Fruit fly (Drosophila melanogaster): ENCODE data around the gene Socs36E.

Gene Socs36E

DNA sequence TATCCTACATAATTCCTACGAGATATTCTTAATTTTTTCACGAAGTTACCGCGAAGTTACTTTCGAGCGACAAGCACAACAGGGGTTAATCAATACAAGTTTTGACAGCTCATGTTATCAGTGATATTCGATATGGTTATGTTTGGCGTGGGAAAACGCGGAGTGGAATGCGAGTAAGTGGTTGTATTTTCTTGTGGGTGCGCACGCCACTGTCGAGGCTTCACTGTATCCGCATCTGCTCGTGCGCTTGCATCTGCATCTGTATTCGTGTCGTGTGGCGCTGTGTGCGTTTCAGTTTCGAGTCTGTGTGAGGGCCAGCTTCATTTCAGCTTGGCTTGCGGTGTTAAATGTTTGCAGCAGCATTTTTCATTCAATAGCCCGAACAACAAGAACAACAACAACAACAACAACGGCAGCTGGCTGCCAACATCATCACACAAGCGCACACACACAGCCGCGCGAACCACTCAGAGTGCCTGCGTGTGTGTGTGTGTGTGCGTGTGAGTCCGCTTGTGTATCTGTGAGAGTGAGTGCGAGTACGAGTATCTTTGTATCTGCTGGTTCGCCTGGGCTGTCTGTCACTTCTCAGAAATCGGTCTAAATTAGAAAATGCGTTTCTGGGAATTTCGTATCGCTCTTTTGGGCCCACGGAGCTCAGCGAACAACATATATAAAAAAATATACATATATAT, 937 bp downstream of the Socs36E start (continued):
- TF ChIP-seq dl (GFP tag; optimal IDR thresholded peaks at IDR 0.05; ENCODE audit: insufficient read depth in 1 of 2, partially characterized antibody in 2 of 2) (peak in 1 of 2 experiments; percentile 19), dmrt93B (GFP tag; optimal IDR thresholded peaks at IDR 0.05) (peak; percentile 56), br (GFP tag; optimal IDR thresholded peaks at IDR 0.05) (peak; percentile 53)

DNA sequence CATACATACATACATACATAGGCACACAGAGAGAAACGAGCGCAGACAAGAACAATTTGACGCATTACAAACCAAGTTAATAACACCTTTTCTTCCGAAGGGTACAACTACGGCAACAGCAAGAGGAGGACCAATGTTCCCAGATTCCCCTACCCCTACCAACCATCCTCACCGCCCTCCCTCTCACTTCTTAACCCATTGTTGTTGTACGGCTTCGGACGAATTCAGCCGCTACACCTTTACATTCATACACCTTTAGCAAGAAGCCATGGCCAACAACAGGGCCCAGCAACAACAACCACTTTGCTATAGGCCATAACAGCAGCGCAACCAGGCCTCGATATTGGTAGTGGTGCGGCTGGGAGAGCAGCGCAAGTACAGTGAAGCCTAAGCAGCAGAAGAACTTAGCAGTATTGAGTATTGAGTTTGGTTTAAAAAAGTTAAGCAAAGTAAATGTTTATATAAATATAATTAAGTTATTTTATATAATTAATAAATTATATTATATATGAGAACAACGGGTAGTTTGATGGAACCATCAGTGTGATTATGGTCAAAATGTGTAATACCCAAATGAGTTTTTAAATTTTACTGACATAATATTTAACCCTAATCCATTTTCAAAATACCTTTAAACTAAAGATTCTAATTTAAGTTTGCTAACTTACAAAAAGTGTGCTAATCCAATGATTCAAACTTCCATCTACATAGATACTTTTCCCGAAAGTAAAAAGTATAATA, 1.7 kb downstream of the Socs36E start:
- TF ChIP-seq rgr (GFP tag; optimal IDR thresholded peaks at IDR 0.05), result peak; percentile 42
- TF ChIP-seq Abd-B (GFP tag; optimal IDR thresholded peaks at IDR 0.05), result no peak
- peak; percentile 18 for TF ChIP-seq Jra (GFP tag; optimal IDR thresholded peaks at IDR 0.05)
- TF ChIP-seq dsf (GFP tag; optimal IDR thresholded peaks at IDR 0.05; ENCODE audit: borderline replicate concordance), result no peak
- TF ChIP-seq Hr83 (GFP tag; optimal IDR thresholded peaks at IDR 0.05; ENCODE audit: poor library complexity, severe bottlenecking), result peak; percentile 86
- TF ChIP-seq sv (GFP tag; optimal IDR thresholded peaks at IDR 0.05), result peak; percentile 35
- TF ChIP-seq dmrt93B (GFP tag; optimal IDR thresholded peaks at IDR 0.05), result no peak
- no peak for TF ChIP-seq Dif (GFP tag; optimal IDR thresholded peaks at IDR 0.05; ENCODE audit: partially characterized antibody)
- TF ChIP-seq CrebA (GFP tag; optimal IDR thresholded peaks at IDR 0.05; ENCODE audit: borderline replicate concordance), result peak; percentile 24
- TF ChIP-seq ey (GFP tag; optimal IDR thresholded peaks at IDR 0.05), result peak; percentile 66
- TF ChIP-seq Mio (GFP tag; optimal IDR thresholded peaks at IDR 0.05), result no peak
- no peak for TF ChIP-seq CG9705 (GFP tag; optimal IDR thresholded peaks at IDR 0.05)
- peak; percentile 34 for TF ChIP-seq psq (GFP tag; optimal IDR thresholded peaks at IDR 0.05)
- TF ChIP-seq lola (GFP tag; optimal IDR thresholded peaks at IDR 0.05), result no peak
- peak; percentile 63 for TF ChIP-seq OdsH (GFP tag; optimal IDR thresholded peaks at IDR 0.05)
- peak; percentile 6 for TF ChIP-seq Sp1 (GFP tag; optimal IDR thresholded peaks at IDR 0.05)
- TF ChIP-seq jim (GFP tag; optimal IDR thresholded peaks at IDR 0.05), result no peak
- peak in 1 of 2 experiments; percentile 70 for TF ChIP-seq foxo (GFP tag; optimal IDR thresholded peaks at IDR 0.05)
- TF ChIP-seq Rel (GFP tag; optimal IDR thresholded peaks at IDR 0.05), result no peak
- peak; percentile 48 for TF ChIP-seq Rel (tag; optimal IDR thresholded peaks at IDR 0.05)
- no peak for TF ChIP-seq sage (GFP tag; optimal IDR thresholded peaks at IDR 0.05)
- TF ChIP-seq fru (GFP tag; optimal IDR thresholded peaks at IDR 0.05), result peak; percentile 81
- TF ChIP-seq tai (GFP tag; optimal IDR thresholded peaks at IDR 0.05), result no peak
- no peak for TF ChIP-seq usp (GFP tag; optimal IDR thresholded peaks at IDR 0.05)
- no peak for TF ChIP-seq Dfd (GFP tag; optimal IDR thresholded peaks at IDR 0.05)
- peak; percentile 80 for TF ChIP-seq woc (GFP tag; optimal IDR thresholded peaks at IDR 0.05)
- peak; percentile 58 for TF ChIP-seq br (GFP tag; optimal IDR thresholded peaks at IDR 0.05)
- TF ChIP-seq h (GFP tag; optimal IDR thresholded peaks at IDR 0.05), result peak; percentile 62
- no peak for TF ChIP-seq dl (GFP tag; optimal IDR thresholded peaks at IDR 0.05; ENCODE audit: insufficient read depth in 1 of 2, partially characterized antibody in 2 of 2)
- TF ChIP-seq Vsx2 (GFP tag; optimal IDR thresholded peaks at IDR 0.05; ENCODE audit: partially characterized antibody), result no peak
- no peak for TF ChIP-seq pan (optimal IDR thresholded peaks at IDR 0.05)
- TF ChIP-seq N (GFP tag; optimal IDR thresholded peaks at IDR 0.05), result peak; percentile 15
- peak; percentile 40 for TF ChIP-seq Hnf4 (GFP tag; optimal IDR thresholded peaks at IDR 0.05)
- TF ChIP-seq CG32264 (GFP tag; optimal IDR thresholded peaks at IDR 0.05), result peak; percentile 44
- TF ChIP-seq Hr78 (GFP tag; optimal IDR thresholded peaks at IDR 0.05), result no peak
- TF ChIP-seq HLH106 (tag; optimal IDR thresholded peaks at IDR 0.05), result peak; percentile 20

DNA sequence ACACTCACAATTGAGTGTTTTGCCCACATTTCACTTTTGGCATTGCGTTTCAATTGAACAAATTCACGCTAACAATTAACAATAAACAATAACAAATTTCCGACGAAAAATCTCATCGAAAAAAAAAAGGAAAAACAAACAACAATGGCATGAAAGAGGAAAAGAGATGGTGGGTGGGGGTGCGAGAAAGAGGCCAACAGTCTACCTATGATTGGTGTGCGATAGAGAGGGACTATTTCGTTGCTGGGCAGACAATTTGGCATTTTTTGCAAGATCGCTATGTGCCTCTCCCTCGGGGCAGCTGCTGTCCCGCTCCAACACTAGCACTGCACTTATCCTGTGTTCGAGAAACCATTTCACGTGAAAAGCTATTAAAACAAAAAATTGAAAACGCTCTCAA, 2.3 kb downstream of the Socs36E start:
- TF ChIP-seq rgr (GFP tag; optimal IDR thresholded peaks at IDR 0.05) (no peak), Myc (optimal IDR thresholded peaks at IDR 0.05) (no peak), Vsx2 (GFP tag; optimal IDR thresholded peaks at IDR 0.05; ENCODE audit: partially characterized antibody) (no peak), Dif (GFP tag; optimal IDR thresholded peaks at IDR 0.05; ENCODE audit: partially characterized antibody) (no peak), GATAd (GFP tag; optimal IDR thresholded peaks at IDR 0.05) (no peak), Hnf4 (GFP tag; optimal IDR thresholded peaks at IDR 0.05) (no peak), jim (GFP tag; optimal IDR thresholded peaks at IDR 0.05) (no peak), woc (GFP tag; optimal IDR thresholded peaks at IDR 0.05) (no peak), OdsH (GFP tag; optimal IDR thresholded peaks at IDR 0.05) (no peak), CrebA (GFP tag; optimal IDR thresholded peaks at IDR 0.05; ENCODE audit: borderline replicate concordance) (no peak), br (GFP tag; optimal IDR thresholded peaks at IDR 0.05) (no peak), Rel (GFP tag; optimal IDR thresholded peaks at IDR 0.05) (no peak), Rel (tag; optimal IDR thresholded peaks at IDR 0.05) (no peak), dmrt93B (GFP tag; optimal IDR thresholded peaks at IDR 0.05) (no peak), lola (GFP tag; optimal IDR thresholded peaks at IDR 0.05) (no peak), Hr78 (GFP tag; optimal IDR thresholded peaks at IDR 0.05) (no peak), tai (GFP tag; optimal IDR thresholded peaks at IDR 0.05) (no peak)

Measured in whole organism, wandering third instar larva.